Fruit fly (Drosophila melanogaster) whole organism, embryonic: ENCODE measurements around the gene Dpp10.

Source experiments
- Adf1 ChIP-seq: fragments of 200-800 bp; sonication (Bioruptor generic); IDR thresholded peaks from 2 replicates; pipeline ENCODE4 v1.3.6; 2022; ENCODE audit warnings: missing biosample characterization, missing genetic modification characterization
- Atf-2 ChIP-seq: fragments of 200-800 bp; sonication (Bioruptor generic); optimal IDR thresholded peaks from 2 replicates; lab custom pipeline; 2016; ENCODE audit warnings: missing biosample characterization, missing genetic modification characterization
- Blimp-1 ChIP-seq: fragments of 200-800 bp; sonication (Bioruptor generic); optimal IDR thresholded peaks from 3 replicates; lab custom pipeline; 2018; ENCODE audit warnings: missing biosample characterization, missing genetic modification characterization, mild to moderate bottlenecking, moderate library complexity, missing genetic modification reagents
- C15 ChIP-seq: fragments of 200-800 bp; sonication (Bioruptor generic); IDR thresholded peaks from 3 replicates; pipeline ENCODE4 v1.3.6; 2022; ENCODE audit warnings: missing biosample characterization, missing genetic modification characterization
- CG1233 ChIP-seq: fragments of 200-800 bp; sonication (Bioruptor generic); optimal IDR thresholded peaks from 4 replicates; lab custom pipeline; 2018; ENCODE audit warnings: missing biosample characterization, mild to moderate bottlenecking, missing genetic modification characterization
- CG13123 ChIP-seq: fragments of 200-800 bp; sonication (Bioruptor generic); optimal IDR thresholded peaks from 2 replicates; lab custom pipeline; 2016; ENCODE audit warnings: missing biosample characterization, missing genetic modification characterization
- CG13287 ChIP-seq: fragments of 200-800 bp; sonication (Bioruptor generic); IDR thresholded peaks from 2 replicates; pipeline ENCODE4 v1.3.6; 2022; ENCODE audit warnings: missing biosample characterization, missing genetic modification characterization; ENCODE audit not compliant: partially characterized antibody
- CG13624 ChIP-seq: fragments of 200-800 bp; sonication (Bioruptor generic); optimal IDR thresholded peaks from 2 replicates; lab custom pipeline; 2016; ENCODE audit warnings: missing biosample characterization, missing genetic modification characterization
- CG3847 ChIP-seq: fragments of 200-800 bp; sonication (Bioruptor generic); IDR thresholded peaks from 2 replicates; pipeline ENCODE4 v1.3.6; 2022; ENCODE audit warnings: missing biosample characterization, missing genetic modification characterization
- CG42726 ChIP-seq: fragments of 200-800 bp; sonication (Bioruptor generic); IDR thresholded peaks from 2 replicates; pipeline ENCODE4 v1.3.6; 2022; ENCODE audit warnings: missing biosample characterization, missing genetic modification characterization; ENCODE audit not compliant: partially characterized antibody
- CG4617 ChIP-seq: fragments of 200-800 bp; sonication (Bioruptor generic); optimal IDR thresholded peaks from 3 replicates; lab custom pipeline; 2016; ENCODE audit warnings: missing biosample characterization, missing genetic modification characterization, borderline replicate concordance
- CG4820 ChIP-seq: fragments of 200-800 bp; sonication (Bioruptor generic); optimal IDR thresholded peaks from 3 replicates; lab custom pipeline; 2016; ENCODE audit warnings: missing biosample characterization, missing genetic modification characterization
- CG5953 ChIP-seq: fragments of 200-800 bp; sonication (Bioruptor generic); IDR thresholded peaks from 2 replicates; pipeline ENCODE4 v1.3.6; 2022; ENCODE audit warnings: missing biosample characterization, missing genetic modification characterization
- CG6791 ChIP-seq: fragments of 200-800 bp; sonication (Bioruptor generic); IDR thresholded peaks from 3 replicates; pipeline ENCODE4 v1.3.6; 2022; ENCODE audit warnings: missing biosample characterization, missing genetic modification characterization; ENCODE audit not compliant: partially characterized antibody
- CG6813 ChIP-seq: fragments of 200-800 bp; sonication (Bioruptor generic); optimal IDR thresholded peaks from 2 replicates; lab custom pipeline; 2017; ENCODE audit warnings: missing biosample characterization, missing genetic modification characterization, mild to moderate bottlenecking, moderate library complexity, missing genetic modification reagents
- CG8388 ChIP-seq: fragments of 200-800 bp; sonication (Bioruptor generic); optimal IDR thresholded peaks from 2 replicates; lab custom pipeline; 2019; ENCODE audit warnings: missing biosample characterization, mild to moderate bottlenecking, missing genetic modification characterization, moderate library complexity
- CG9437 ChIP-seq: fragments of 200-800 bp; sonication (Bioruptor generic); optimal IDR thresholded peaks from 2 replicates; lab custom pipeline; 2018; ENCODE audit warnings: missing biosample characterization, mild to moderate bottlenecking, missing genetic modification characterization
- D ChIP-seq, 2 experiments: fragments of 200-800 bp in 1 of 2; fragments of >200 bp in 1 of 2; sonication (Bioruptor generic) in 1 of 2; optimal IDR thresholded peaks; 2 replicates in 1 of 2; 3 replicates in 1 of 2; lab custom pipeline; 2017; ENCODE audit warnings: mild to moderate bottlenecking in 1 of 2, missing biosample characterization in 1 of 2, missing genetic modification characterization in 1 of 2, missing genetic modification reagents in 1 of 2
- Dad ChIP-seq: fragments of 200-800 bp; sonication (Bioruptor generic); optimal IDR thresholded peaks from 3 replicates; lab custom pipeline; 2016; ENCODE audit warnings: missing biosample characterization, missing genetic modification characterization
- Dll ChIP-seq: fragments of 200-800 bp; sonication (Bioruptor generic); IDR thresholded peaks from 4 replicates; pipeline ENCODE4 v1.3.6; 2022; ENCODE audit warnings: missing biosample characterization, missing genetic modification characterization; ENCODE audit not compliant: partially characterized antibody
- Dp ChIP-seq: fragments of 200-800 bp; sonication (Bioruptor generic); optimal IDR thresholded peaks from 2 replicates; lab custom pipeline; 2018; ENCODE audit warnings: missing biosample characterization, mild to moderate bottlenecking, missing genetic modification characterization, moderate library complexity
- Eip74EF ChIP-seq, 2 experiments: fragments of 200-800 bp in 1 of 2; fragments of >200 bp in 1 of 2; sonication (Bioruptor generic) in 1 of 2; optimal IDR thresholded peaks; 2 replicates each; lab custom pipeline; 2017 to 2019; ENCODE audit warnings: missing biosample characterization in 2 of 2, missing genetic modification characterization in 2 of 2, mild to moderate bottlenecking in 1 of 2, moderate library complexity in 1 of 2
- Gug ChIP-seq: fragments of 200-800 bp; sonication (Bioruptor generic); IDR thresholded peaks from 4 replicates; pipeline ENCODE4 v1.3.6; 2022; ENCODE audit warnings: missing biosample characterization, missing genetic modification characterization
- H15 ChIP-seq: fragments of 200-800 bp; sonication (Bioruptor generic); IDR thresholded peaks from 3 replicates; pipeline ENCODE4 v1.3.6; 2022; ENCODE audit warnings: missing biosample characterization, missing genetic modification characterization
- Hey ChIP-seq: fragments of 200-800 bp; sonication (Bioruptor generic); optimal IDR thresholded peaks from 3 replicates; lab custom pipeline; 2018; ENCODE audit warnings: missing biosample characterization, mild to moderate bottlenecking, missing genetic modification characterization
- Hr78 ChIP-seq, 2 experiments: fragments of 200-800 bp in 1 of 2; fragments of >200 bp in 1 of 2; sonication (Bioruptor generic) in 1 of 2; optimal IDR thresholded peaks; 2 replicates each; lab custom pipeline; 2017 to 2019; ENCODE audit warnings: missing biosample characterization in 2 of 2, missing genetic modification characterization in 2 of 2, mild to moderate bottlenecking in 1 of 2, moderate library complexity in 1 of 2
- Side ChIP-seq: fragments of 200-800 bp; sonication (Bioruptor generic); optimal IDR thresholded peaks from 2 replicates; lab custom pipeline; 2016; ENCODE audit warnings: missing biosample characterization, missing genetic modification characterization
- Stat92E ChIP-seq, 3 experiments: fragments of >200 bp in 2 of 3; fragments of 200-800 bp in 1 of 3; sonication (Bioruptor generic) in 1 of 3; optimal IDR thresholded peaks; 2 replicates each; lab custom pipeline; 2017 to 2019; ENCODE audit warnings: missing biosample characterization in 3 of 3, missing genetic modification characterization in 3 of 3, mild to moderate bottlenecking in 1 of 3, moderate library complexity in 1 of 3
- ab ChIP-seq: fragments of 200-800 bp; sonication (Bioruptor generic); optimal IDR thresholded peaks from 2 replicates; lab custom pipeline; 2016; ENCODE audit warnings: missing biosample characterization, missing genetic modification characterization
- dysf ChIP-seq: fragments of 200-800 bp; sonication (Bioruptor generic); IDR thresholded peaks from 3 replicates; pipeline ENCODE4 v1.3.6; 2022; ENCODE audit warnings: missing biosample characterization, missing genetic modification characterization
- gcm ChIP-seq: fragments of 200-800 bp; sonication (Bioruptor generic); optimal IDR thresholded peaks from 2 replicates; lab custom pipeline; 2019; ENCODE audit warnings: missing biosample characterization, mild to moderate bottlenecking, missing genetic modification characterization, moderate library complexity
- grn ChIP-seq: fragments of 200-800 bp; sonication (Bioruptor generic); optimal IDR thresholded peaks from 3 replicates; lab custom pipeline; 2017; ENCODE audit warnings: missing biosample characterization, missing genetic modification characterization
- jigr1 ChIP-seq: fragments of 200-800 bp; sonication (Bioruptor generic); IDR thresholded peaks from 3 replicates; pipeline ENCODE4 v1.3.6; 2022; ENCODE audit warnings: missing biosample characterization, missing genetic modification characterization
- jing ChIP-seq: fragments of 200-800 bp; sonication (Bioruptor generic); optimal IDR thresholded peaks from 2 replicates; lab custom pipeline; 2018; ENCODE audit warnings: missing biosample characterization, mild to moderate bottlenecking, missing genetic modification characterization
- lbe ChIP-seq: fragments of 200-800 bp; sonication (Bioruptor generic); optimal IDR thresholded peaks from 2 replicates; lab custom pipeline; 2016; ENCODE audit warnings: missing biosample characterization, mild to moderate bottlenecking, missing genetic modification characterization
- lilli ChIP-seq: fragments of 200-800 bp; sonication (Bioruptor generic); optimal IDR thresholded peaks from 3 replicates; lab custom pipeline; 2016; ENCODE audit warnings: missing biosample characterization, missing genetic modification characterization
- mirr ChIP-seq: fragments of 200-800 bp; sonication (Bioruptor generic); optimal IDR thresholded peaks from 3 replicates; lab custom pipeline; 2018; ENCODE audit warnings: missing biosample characterization, mild to moderate bottlenecking, missing genetic modification characterization
- pfk ChIP-seq: fragments of 200-800 bp; sonication (Bioruptor generic); optimal IDR thresholded peaks from 2 replicates; lab custom pipeline; 2018; ENCODE audit warnings: missing biosample characterization, mild to moderate bottlenecking, missing genetic modification characterization, moderate library complexity
- prd ChIP-seq, 3 experiments: fragments of >200 bp in 2 of 3; fragments of 200-800 bp in 1 of 3; sonication (Bioruptor generic) in 1 of 3; optimal IDR thresholded peaks in 2 of 3; IDR thresholded peaks in 1 of 3; 2 replicates in 2 of 3; 3 replicates in 1 of 3; pipeline versions ENCODE4 v1.3.6 to Lab custom; 2017 to 2022; ENCODE audit warnings: missing biosample characterization in 1 of 3, missing genetic modification characterization in 1 of 3
- pum ChIP-seq: fragments of 200-800 bp; sonication (Bioruptor generic); optimal IDR thresholded peaks from 2 replicates; lab custom pipeline; 2016; ENCODE audit warnings: missing biosample characterization, missing genetic modification characterization
- run ChIP-seq: fragments of 200-800 bp; sonication (Bioruptor generic); optimal IDR thresholded peaks from 3 replicates; lab custom pipeline; 2018; ENCODE audit warnings: missing biosample characterization, mild to moderate bottlenecking, missing genetic modification characterization
- salm ChIP-seq: fragments of 200-800 bp; sonication (Bioruptor generic); optimal IDR thresholded peaks from 2 replicates; lab custom pipeline; 2018; ENCODE audit warnings: missing biosample characterization, mild to moderate bottlenecking, missing genetic modification characterization
- scrt ChIP-seq: fragments of 200-800 bp; sonication (Bioruptor generic); optimal IDR thresholded peaks from 2 replicates; lab custom pipeline; 2018; ENCODE audit warnings: missing biosample characterization, mild to moderate bottlenecking, missing genetic modification characterization, moderate library complexity
- tin ChIP-seq: fragments of 200-800 bp; sonication (Bioruptor generic); optimal IDR thresholded peaks from 3 replicates; lab custom pipeline; 2016; ENCODE audit warnings: missing biosample characterization, missing genetic modification characterization
- trem ChIP-seq: fragments of 200-800 bp; optimal IDR thresholded peaks from 3 replicates; lab custom pipeline; 2019; ENCODE audit warnings: missing biosample characterization, mild to moderate bottlenecking, missing genetic modification characterization, moderate library complexity
- zfh2 ChIP-seq: fragments of 200-800 bp; sonication (Bioruptor generic); optimal IDR thresholded peaks from 2 replicates; lab custom pipeline; 2016; ENCODE audit warnings: missing biosample characterization, missing genetic modification characterization

The Dpp10 gene

DNA sequence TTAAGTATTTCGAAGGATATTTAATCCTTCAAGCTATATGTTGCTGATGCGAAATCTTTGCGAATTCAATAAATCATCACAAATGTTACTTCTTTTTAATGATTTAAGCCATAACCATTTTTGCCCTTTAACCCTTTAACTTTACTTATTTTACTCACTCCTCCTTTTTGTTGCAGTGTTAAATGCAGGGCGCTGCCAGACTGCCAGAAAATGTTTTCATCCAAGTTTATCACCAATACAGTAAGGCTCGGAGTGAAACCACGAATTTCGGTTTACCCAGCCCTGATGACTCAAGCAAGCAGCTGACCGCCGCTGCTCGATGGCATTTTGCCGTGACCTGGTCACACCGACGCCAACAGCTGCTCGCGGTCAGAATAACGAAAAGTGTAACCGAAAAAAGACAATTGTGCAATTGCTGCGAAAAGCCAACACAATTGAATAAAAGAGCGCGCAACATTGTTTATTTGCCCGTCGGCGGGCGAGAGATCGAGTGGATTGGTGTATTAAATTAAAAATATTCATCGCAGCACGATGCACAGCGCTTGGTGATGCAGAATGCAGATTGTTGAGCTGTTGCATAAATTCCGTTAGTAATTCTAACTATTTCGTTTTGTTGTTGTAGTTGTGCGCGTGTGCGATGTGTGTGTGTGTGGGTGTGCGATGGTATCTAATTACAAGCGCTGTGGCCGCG, 10.0 kb upstream of the Dpp10 start, which contains the start of gene CG11050 (continued):
- peak; percentile 91 for TF ChIP-seq lilli (GFP tag; lab: Kevin White, UChicago)
- peak; percentile 57 for TF ChIP-seq gcm (GFP tag; lab: Kevin White, UChicago)
- peak; percentile 33 for TF ChIP-seq run
- peak; percentile 78 for TF ChIP-seq dysf (GFP tag; lab: Robert Waterston, UW)
- TF ChIP-seq Stat92E (GFP tag; optimal IDR thresholded peaks at IDR 0.05; lab: Kevin White, UChicago): peak in 1 of 3 experiments; percentile 82
- peak in 1 of 2 experiments; percentile 61 for TF ChIP-seq Hr78 (GFP tag; optimal IDR thresholded peaks at IDR 0.05; lab: Kevin White, UChicago)
- TF ChIP-seq CG6791 (GFP tag; lab: Robert Waterston, UW): peak; percentile 69
- TF ChIP-seq CG42726: peak; percentile 75
- peak; percentile 69 for TF ChIP-seq CG8388
- TF ChIP-seq salm (tag; lab: Kevin White, UChicago): peak; percentile 15
- TF ChIP-seq CG6813: peak; percentile 67
- peak; percentile 81 for TF ChIP-seq CG13287 (GFP tag; lab: Robert Waterston, UW)
- peak; percentile 53 for TF ChIP-seq scrt (GFP tag; lab: Kevin White, UChicago)
- no peak for TF ChIP-seq lbe (GFP tag; lab: Kevin White, UChicago)
- peak; percentile 36 for TF ChIP-seq CG9437 (GFP tag; lab: Kevin White, UChicago)
- peak; percentile 30 for TF ChIP-seq ab (GFP tag; lab: Kevin White, UChicago)
- no peak for TF ChIP-seq prd (optimal IDR thresholded peaks at IDR 0.05; lab: Kevin White, UChicago)
- TF ChIP-seq prd (GFP tag; IDR thresholded peaks at IDR 0.05; lab: Robert Waterston, UW): peak; percentile 73
- TF ChIP-seq mirr: peak; percentile 50
- peak; percentile 69; the same call in 3 of the 4 replicates for TF ChIP-seq Dll (GFP tag; lab: Robert Waterston, UW)
- peak; percentile 90 for TF ChIP-seq trem (tag; lab: Kevin White, UChicago)
- TF ChIP-seq CG4820 (GFP tag; lab: Kevin White, UChicago): peak; percentile 65
- TF ChIP-seq pum (GFP tag; lab: Kevin White, UChicago): peak; percentile 78
- peak; percentile 65 for TF ChIP-seq CG13123 (GFP tag; lab: Kevin White, UChicago)
- no peak for TF ChIP-seq Hey (tag; lab: Kevin White, UChicago)
- peak; percentile 64 for TF ChIP-seq Atf-2 (GFP tag; lab: Kevin White, UChicago)
- peak; percentile 71; the same call in 2 of the 3 replicates for TF ChIP-seq C15 (GFP tag; lab: Robert Waterston, UW)
- TF ChIP-seq CG13624: peak; percentile 92
- peak; percentile 39; the same call in 1 of the 2 replicates for TF ChIP-seq CG5953 (GFP tag; lab: Robert Waterston, UW)
- TF ChIP-seq H15 (GFP tag; lab: Robert Waterston, UW): peak; percentile 43; the same call in 1 of the 3 replicates
- TF ChIP-seq zfh2 (GFP tag; lab: Kevin White, UChicago): peak; percentile 83
- no peak for TF ChIP-seq grn (GFP tag; lab: Kevin White, UChicago)
- TF ChIP-seq Dad (GFP tag; lab: Kevin White, UChicago): peak; percentile 88
- TF ChIP-seq Adf1 (GFP tag; lab: Robert Waterston, UW): peak; percentile 54; the same call in 1 of the 2 replicates
- no peak for TF ChIP-seq D (optimal IDR thresholded peaks at IDR 0.05; lab: Kevin White, UChicago)
- TF ChIP-seq D (GFP tag; optimal IDR thresholded peaks at IDR 0.05; lab: Kevin White, UChicago): no peak
- peak; percentile 66 for TF ChIP-seq CG4617 (GFP tag; lab: Kevin White, UChicago)
- TF ChIP-seq jigr1: no peak
- TF ChIP-seq Eip74EF (GFP tag; optimal IDR thresholded peaks at IDR 0.05; lab: Kevin White, UChicago): peak in 1 of 2 experiments; percentile 65
- TF ChIP-seq CG1233 (GFP tag; lab: Kevin White, UChicago): peak; percentile 23
- peak; percentile 65 for TF ChIP-seq Dp
- TF ChIP-seq Side (GFP tag; lab: Kevin White, UChicago): peak; percentile 81
- TF ChIP-seq jing: peak; percentile 46
- TF ChIP-seq Gug (GFP tag; lab: Robert Waterston, UW): peak; percentile 69; the same call in 3 of the 4 replicates
- TF ChIP-seq pfk (GFP tag; lab: Kevin White, UChicago): peak; percentile 23
- TF ChIP-seq tin (GFP tag; lab: Kevin White, UChicago): peak; percentile 79
- peak; percentile 95 for TF ChIP-seq CG3847 (GFP tag; lab: Robert Waterston, UW)
- TF ChIP-seq Blimp-1 (GFP tag; lab: Kevin White, UChicago): peak; percentile 71
